Fruit fly (Drosophila melanogaster): ENCODE results near the gene frj.

DNA sequence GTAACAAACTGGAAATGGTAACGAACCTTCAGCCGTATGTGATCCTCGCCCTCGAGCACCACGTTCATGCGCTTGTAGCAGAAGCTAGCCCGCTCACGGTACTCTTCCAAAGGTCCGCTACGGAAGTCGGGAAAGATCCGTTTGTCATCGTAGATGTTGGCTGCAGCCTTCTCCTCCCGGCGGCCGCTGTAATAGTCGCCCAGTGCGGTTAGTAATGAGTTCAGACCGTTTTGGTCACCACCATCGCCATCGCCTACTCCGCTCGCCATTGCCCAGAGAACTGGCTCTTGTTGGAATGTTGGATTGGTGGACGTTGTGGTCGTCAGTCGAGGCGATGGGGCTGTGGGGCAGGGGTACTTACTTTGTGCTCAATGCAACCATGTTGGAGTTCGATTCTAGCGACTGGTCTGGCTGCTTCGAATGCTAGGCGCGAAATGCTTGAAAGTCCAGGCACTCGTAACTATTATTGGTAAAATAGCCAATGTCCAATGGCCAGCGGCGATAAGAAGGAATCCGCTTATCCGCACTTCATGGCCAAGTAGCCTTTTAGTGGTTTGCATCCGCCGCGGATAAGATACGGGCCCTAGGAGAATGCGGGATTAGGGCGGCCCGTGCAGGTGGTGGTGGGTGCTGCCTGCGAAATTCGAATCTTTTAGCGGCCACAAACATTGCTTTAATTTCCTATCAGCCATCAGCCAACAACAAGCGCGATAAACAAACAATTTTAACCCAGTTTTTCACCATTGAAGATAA, 8.1 kb upstream of the frj start:
- TF ChIP-seq EcR (GFP tag; optimal IDR thresholded peaks at IDR 0.05) (peak; percentile 48), rn (GFP tag; IDR thresholded peaks at IDR 0.05) (no peak), D1 (tag; optimal IDR thresholded peaks at IDR 0.05) (no peak), CG4496 (GFP tag; IDR thresholded peaks at IDR 0.05) (no peak), CG8301 (tag; optimal IDR thresholded peaks at IDR 0.05) (peak; percentile 25), CG12605 (GFP tag; IDR thresholded peaks at IDR 0.05) (peak; percentile 59; the same call in 1 of the 2 replicates)

Measured in whole organism, pupa.